Fruit fly (Drosophila melanogaster): Measurements from ENCODE around the gene CG14422.

CG14422 gene

DNA sequence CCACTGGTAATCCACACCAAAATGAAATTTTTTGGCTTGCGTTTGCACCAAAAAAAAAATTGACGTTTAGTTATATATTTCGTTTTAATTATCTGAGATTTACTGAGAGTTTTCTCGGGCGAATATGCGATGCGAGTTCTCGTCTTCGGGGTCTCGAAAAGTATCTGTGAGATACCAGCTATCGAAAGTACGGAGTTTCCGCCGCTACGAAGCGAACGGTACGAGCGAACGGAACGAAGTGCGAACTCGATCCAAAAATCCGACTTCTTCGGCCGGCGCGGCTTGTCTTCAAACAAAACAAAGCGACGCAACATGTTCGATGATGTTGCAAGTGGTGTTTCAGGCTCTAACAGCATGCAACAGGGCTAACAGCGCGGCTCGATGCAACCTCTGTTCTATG lies 30.4 kb downstream of the CG14422 start, which contains the start of gene rst (continued):
- no peak for TF ChIP-seq cas (GFP tag; IDR thresholded peaks at IDR 0.05)
- peak; percentile 41; the same call in 1 of the 2 replicates for TF ChIP-seq CG17328 (GFP tag; IDR thresholded peaks at IDR 0.05)
- no peak for TF ChIP-seq kay (GFP tag; optimal IDR thresholded peaks at IDR 0.05)
- TF ChIP-seq bbx (GFP tag; IDR thresholded peaks at IDR 0.05; ENCODE audit: partially characterized antibody) = peak; percentile 48; the same call in 1 of the 2 replicates
- TF ChIP-seq CG2199 (GFP tag; IDR thresholded peaks at IDR 0.05) = peak; percentile 33; the same call in 2 of the 3 replicates
- TF ChIP-seq chm (GFP tag; IDR thresholded peaks at IDR 0.05) = peak; percentile 92
- TF ChIP-seq pb (GFP tag; optimal IDR thresholded peaks at IDR 0.05) = no peak
- no peak for TF ChIP-seq NC2β (GFP tag; optimal IDR thresholded peaks at IDR 0.05)
- peak; percentile 40 for TF ChIP-seq vvl (GFP tag; IDR thresholded peaks at IDR 0.05)
- no peak for TF ChIP-seq Spps (tag; optimal IDR thresholded peaks at IDR 0.05)
- no peak for TF ChIP-seq Eip74EF (GFP tag; optimal IDR thresholded peaks at IDR 0.05)
- TF ChIP-seq nau (GFP tag; optimal IDR thresholded peaks at IDR 0.05) = peak; percentile 28
- no peak for TF ChIP-seq Meics (GFP tag; optimal IDR thresholded peaks at IDR 0.05)
- TF ChIP-seq CG11085 (GFP tag; IDR thresholded peaks at IDR 0.05) = no peak
- TF ChIP-seq nom (GFP tag; optimal IDR thresholded peaks at IDR 0.05) = peak; percentile 33
- peak; percentile 51 for TF ChIP-seq abd-A (tag; optimal IDR thresholded peaks at IDR 0.05)
- TF ChIP-seq ind (GFP tag; optimal IDR thresholded peaks at IDR 0.05) = no peak
- TF ChIP-seq Opbp (GFP tag; IDR thresholded peaks at IDR 0.05; ENCODE audit: partially characterized antibody) = 0 out of 3 replicates have a peak, but pooled peaks have one; percentile 32
- TF ChIP-seq ranshi (GFP tag; IDR thresholded peaks at IDR 0.05) = no peak
- TF ChIP-seq CG17361 (GFP tag; IDR thresholded peaks at IDR 0.05) = 0 out of 3 replicates have a peak, but pooled peaks have one; percentile 20
- TF ChIP-seq CG8290 (GFP tag; optimal IDR thresholded peaks at IDR 0.05) = no peak
- peak in 1 of 2 experiments; percentile 44 for TF ChIP-seq CG8290 (tag; optimal IDR thresholded peaks at IDR 0.05)
- TF ChIP-seq CG8944 (GFP tag; optimal IDR thresholded peaks at IDR 0.05) = no peak
- no peak for TF ChIP-seq Stat92E (GFP tag; optimal IDR thresholded peaks at IDR 0.05)
- TF ChIP-seq h (optimal IDR thresholded peaks at IDR 0.05) = no peak
- TF ChIP-seq toy (GFP tag; IDR thresholded peaks at IDR 0.05) = no peak
- TF ChIP-seq mld (GFP tag; IDR thresholded peaks at IDR 0.05; ENCODE audit: partially characterized antibody) = no peak

dm6 chrX:2977857-2978473 lies 34.8 kb downstream of the CG14422 start:
- TF ChIP-seq CG17328 (GFP tag; IDR thresholded peaks at IDR 0.05) (peak; percentile 45; the same call in 1 of the 2 replicates), Side (GFP tag; optimal IDR thresholded peaks at IDR 0.05) (peak; percentile 25), CG12391 (tag; optimal IDR thresholded peaks at IDR 0.05) (peak; percentile 53), CG34224 (GFP tag; IDR thresholded peaks at IDR 0.05; ENCODE audit: partially characterized antibody) (no peak), Spps (tag; optimal IDR thresholded peaks at IDR 0.05) (no peak), CG11093 (GFP tag; IDR thresholded peaks at IDR 0.05) (no peak), CG32532 (GFP tag; IDR thresholded peaks at IDR 0.05) (no peak), Ptx1 (GFP tag; IDR thresholded peaks at IDR 0.05) (peak; percentile 34; the same call in 1 of the 2 replicates), zfh1 (GFP tag; IDR thresholded peaks at IDR 0.05) (0 out of 3 replicates have a peak, but pooled peaks have one; percentile 44), bigmax (GFP tag; optimal IDR thresholded peaks at IDR 0.05) (no peak), sens (GFP tag) (peak; percentile 70), zfh2 (GFP tag; optimal IDR thresholded peaks at IDR 0.05) (no peak), CG30431 (GFP tag; optimal IDR thresholded peaks at IDR 0.05) (peak; percentile 33), CG13775 (GFP tag; optimal IDR thresholded peaks at IDR 0.05) (peak; percentile 32), Ssrp (tag; optimal IDR thresholded peaks at IDR 0.05) (peak; percentile 15), Trl (optimal IDR thresholded peaks at IDR 0.05) (no peak), Trl (GFP tag; optimal IDR thresholded peaks at IDR 0.05) (peak; percentile 34), CG2678 (tag; optimal IDR thresholded peaks at IDR 0.05) (peak; percentile 26), ara (GFP tag; IDR thresholded peaks at IDR 0.05) (0 out of 2 replicates have a peak, but pooled peaks have one; percentile 33), scrt (GFP tag; optimal IDR thresholded peaks at IDR 0.05) (peak; percentile 6), fd96Cb (tag; optimal IDR thresholded peaks at IDR 0.05) (peak; percentile 48), CG7271 (tag; optimal IDR thresholded peaks at IDR 0.05) (peak; percentile 8), pum (GFP tag; optimal IDR thresholded peaks at IDR 0.05) (peak; percentile 13), hbn (GFP tag; IDR thresholded peaks at IDR 0.05; ENCODE audit: partially characterized antibody) (no peak), ttk (GFP tag; IDR thresholded peaks at IDR 0.05) (no peak), psq (GFP tag; optimal IDR thresholded peaks at IDR 0.05) (no peak)

Data from whole organism, embryonic.